Fruit fly (Drosophila melanogaster): ENCODE data around the gene Syx7.

DNA sequence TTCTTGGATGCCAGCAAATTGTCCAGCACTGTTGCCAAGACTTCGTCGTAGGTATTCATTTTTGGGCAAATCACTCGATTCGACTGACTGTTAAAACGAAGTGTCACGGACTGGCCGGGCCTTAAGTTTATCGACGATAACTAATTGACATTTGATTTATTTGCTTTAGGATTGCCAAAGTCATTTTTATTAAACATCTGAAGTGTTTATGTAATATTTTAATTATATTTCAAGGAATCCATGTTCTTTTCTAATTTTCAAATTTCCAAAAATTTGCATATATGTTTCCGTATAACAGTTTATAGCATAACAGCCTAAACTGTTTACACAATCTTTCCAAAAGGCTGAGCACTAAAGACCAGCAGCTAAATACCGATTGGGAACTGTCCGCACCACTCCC lies 39.0 kb upstream of the Syx7 start, which contains the start of gene sa:
- TF ChIP-seq CG8119 (GFP tag; IDR thresholded peaks at IDR 0.05) (no peak), salr (GFP tag; optimal IDR thresholded peaks at IDR 0.05) (no peak), lz (GFP tag; optimal IDR thresholded peaks at IDR 0.05) (no peak), CG6854 (GFP tag; optimal IDR thresholded peaks at IDR 0.05) (no peak), Sox102F (GFP tag; optimal IDR thresholded peaks at IDR 0.05) (no peak), Hr39 (GFP tag; optimal IDR thresholded peaks at IDR 0.05) (no peak), ss (GFP tag; optimal IDR thresholded peaks at IDR 0.05) (no peak), Eip75B (GFP tag; optimal IDR thresholded peaks at IDR 0.05) (no peak), vri (GFP tag; optimal IDR thresholded peaks at IDR 0.05) (no peak), Lpt (GFP tag; optimal IDR thresholded peaks at IDR 0.05) (no peak), Ets21C (GFP tag; optimal IDR thresholded peaks at IDR 0.05) (no peak), achi (GFP tag; optimal IDR thresholded peaks at IDR 0.05) (no peak), CG6792 (GFP tag; optimal IDR thresholded peaks at IDR 0.05) (no peak), pdm3 (GFP tag; optimal IDR thresholded peaks at IDR 0.05) (no peak)

All from whole organism, prepupa.